Worm (Caenorhabditis elegans) whole organism, late embryonic: ENCODE measurements around the gene C08F1.12.

Experiments used
- ama-1 ChIP-seq: fragments of 150-350 bp; optimal IDR thresholded peaks from 2 replicates; lab custom pipeline; 2014
- ceh-14 ChIP-seq: sonication (generic microtip); optimal IDR thresholded peaks from 2 replicates; lab custom pipeline; 2016; ENCODE audit warnings: missing genotype, missing genetic modification characterization, missing compliant biosample characterization
- ceh-19 ChIP-seq: fragments of 200-800 bp; sonication (Bioruptor generic); optimal IDR thresholded peaks from 2 replicates; lab custom pipeline; 2018; ENCODE audit warnings: mild to moderate bottlenecking, missing genetic modification characterization, missing compliant biosample characterization
- ceh-48 ChIP-seq: sonication (generic microtip); optimal IDR thresholded peaks from 2 replicates; lab custom pipeline; 2016; ENCODE audit warnings: missing genetic modification characterization, inconsistent platforms, missing compliant biosample characterization
- dve-1 ChIP-seq: sonication (generic microtip); optimal IDR thresholded peaks from 2 replicates; lab custom pipeline; 2017; ENCODE audit warnings: antibody characterized with exemption, mild to moderate bottlenecking, missing genetic modification characterization, missing compliant biosample characterization
- ets-4 ChIP-seq: sonication (generic microtip); optimal IDR thresholded peaks from 2 replicates; lab custom pipeline; 2016; ENCODE audit warnings: missing genetic modification characterization, missing compliant biosample characterization
- fkh-10 ChIP-seq: fragments of 150-350 bp; optimal IDR thresholded peaks from 2 replicates; lab custom pipeline; 2014; ENCODE audit warnings: missing biosample characterization, missing genetic modification reagents, missing genetic modification characterization
- gmeb-2 ChIP-seq: sonication (generic microtip); optimal IDR thresholded peaks from 2 replicates; lab custom pipeline; 2016; ENCODE audit warnings: missing genetic modification characterization, inconsistent platforms, missing compliant biosample characterization
- hlh-8 ChIP-seq: sonication (generic microtip); optimal IDR thresholded peaks from 2 replicates; lab custom pipeline; 2016; ENCODE audit warnings: missing genotype, missing genetic modification characterization, missing compliant biosample characterization
- npax-4 ChIP-seq: sonication (generic microtip); optimal IDR thresholded peaks from 2 replicates; lab custom pipeline; 2016; ENCODE audit warnings: missing genetic modification characterization, missing compliant biosample characterization
- pat-9 ChIP-seq: fragments of 200-800 bp; sonication (Bioruptor generic); optimal IDR thresholded peaks from 2 replicates; lab custom pipeline; 2018; ENCODE audit warnings: mild to moderate bottlenecking, missing genetic modification characterization, moderate library complexity, missing compliant biosample characterization
- unc-42 ChIP-seq: sonication (generic microtip); optimal IDR thresholded peaks from 2 replicates; lab custom pipeline; 2016; ENCODE audit warnings: missing genotype, missing genetic modification characterization, missing compliant biosample characterization

ce11 chrII:1831883-1832388 lies 25.7 kb upstream of the C08F1.12 start, which contains the start of gene math-39:
- no peak for TF ChIP-seq ets-4 (tag; lab: Kevin White, UChicago)
- TF ChIP-seq fkh-10 (GFP tag; lab: Kevin White, UChicago), result no peak
- no peak for TF ChIP-seq ceh-14 (tag; lab: Kevin White, UChicago)
- no peak for TF ChIP-seq ceh-19
- no peak for TF ChIP-seq gmeb-2 (tag; lab: Kevin White, UChicago)
- TF ChIP-seq unc-42 (tag; lab: Kevin White, UChicago), result no peak
- no peak for TF ChIP-seq ceh-48 (tag; lab: Kevin White, UChicago)
- no peak for TF ChIP-seq hlh-8 (tag; lab: Kevin White, UChicago)
- TF ChIP-seq dve-1 (tag; lab: Kevin White, UChicago), result no peak
- TF ChIP-seq pat-9 (tag; lab: Kevin White, UChicago), result no peak
- no peak for TF ChIP-seq ama-1
- TF ChIP-seq npax-4 (tag; lab: Kevin White, UChicago), result no peak
